Fruit fly (Drosophila melanogaster): Measurements from ENCODE around the gene exex.

dm6 chr3L:7963549-7963948 lies 15.6 kb downstream of the exex start:
- no peak for TF ChIP-seq Poxn (GFP tag; IDR thresholded peaks at IDR 0.05)
- no peak for TF ChIP-seq Doc3 (GFP tag; IDR thresholded peaks at IDR 0.05; ENCODE audit: partially characterized antibody)
- TF ChIP-seq abd-A (tag; optimal IDR thresholded peaks at IDR 0.05) = no peak

Measured in whole organism, embryonic.